Worm (Caenorhabditis elegans): ENCODE results near the gene C27D6.11.

C27D6.11 gene

DNA sequence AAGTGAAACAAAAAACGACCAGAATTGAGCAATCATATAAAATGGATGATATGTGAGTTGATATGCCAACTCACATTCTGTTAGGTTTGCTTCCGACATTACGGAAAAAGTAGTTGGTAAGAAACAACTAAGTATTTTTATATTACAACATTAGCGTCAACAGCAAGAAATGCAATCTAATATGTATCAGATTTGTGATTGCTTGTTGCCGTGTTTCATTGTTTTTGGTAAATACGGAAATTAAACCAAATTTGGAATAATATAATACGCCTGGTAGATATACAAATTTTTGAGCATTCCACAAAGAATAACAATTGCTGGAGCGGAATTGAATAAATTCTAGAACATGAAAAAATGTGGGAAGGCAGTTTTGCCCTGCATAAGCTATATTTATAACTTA, 6.5 kb downstream of the C27D6.11 start, which contains the start of gene srb-12 (continued):
- TF ChIP-seq arid-1 (GFP tag; conservative IDR thresholded peaks at IDR 0.05) (no peak), php-3 (GFP tag; IDR thresholded peaks at IDR 0.05) (no peak), ZK337.2 (GFP tag; IDR thresholded peaks at IDR 0.05) (no peak)

DNA sequence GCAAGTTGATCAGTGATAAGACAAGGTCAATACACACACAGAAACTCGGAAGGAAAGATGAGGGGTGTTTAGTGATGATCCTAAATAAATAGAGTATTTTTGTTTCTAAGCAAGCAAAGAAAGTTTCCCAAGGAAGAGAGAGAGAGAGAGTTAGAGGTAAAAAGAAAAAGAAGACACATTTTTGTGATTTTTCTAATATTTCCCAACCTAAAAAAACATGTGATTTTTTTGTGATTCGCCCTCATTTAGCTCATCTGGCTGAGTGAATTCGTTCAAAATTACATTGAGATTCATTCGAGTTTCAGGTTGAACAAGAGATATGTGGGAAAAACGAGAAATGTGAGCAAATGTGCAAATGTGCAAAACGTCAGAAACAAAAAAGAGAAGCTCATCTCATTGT, 10.2 kb downstream of the C27D6.11 start, which contains the start of gene srb-16:
srb-16 (minus strand) TSS at position 101 of the 400 bp plus-strand sequence.
- no peak for TF ChIP-seq T26A8.4 (GFP tag; IDR thresholded peaks at IDR 0.05)
- no peak for TF ChIP-seq hlh-11 (tag; optimal IDR thresholded peaks at IDR 0.05)
- no peak for TF ChIP-seq F26F4.8 (GFP tag; conservative IDR thresholded peaks at IDR 0.05)
- no peak for TF ChIP-seq ceh-20 (GFP tag; IDR thresholded peaks at IDR 0.05)

DNA sequence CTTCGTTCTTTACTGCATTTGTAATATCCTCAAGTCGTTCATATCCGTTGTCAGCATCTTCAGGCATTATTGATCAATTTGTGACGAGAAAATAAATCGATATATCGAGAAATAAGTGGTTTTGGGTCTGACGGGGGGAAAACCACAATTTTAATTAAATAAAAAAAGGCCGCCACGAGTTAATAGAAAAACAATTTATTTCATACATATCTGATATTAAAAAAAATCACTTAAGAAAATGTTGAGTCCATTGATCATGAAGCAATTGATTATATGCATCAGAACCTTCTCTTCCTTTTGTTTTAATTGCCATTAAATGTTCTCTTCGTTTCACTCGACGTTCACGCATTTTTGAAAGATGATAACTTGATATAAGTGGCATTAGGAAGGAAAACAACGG, 12.7 kb downstream of the C27D6.11 start, which contains the start of gene F58A6.5:
F58A6.5 (minus strand) TSS at position 101 of the 400 bp plus-strand sequence.
- TF ChIP-seq saeg-2 (GFP tag; IDR thresholded peaks at IDR 0.05) = no peak
- TF ChIP-seq F37D6.2 (tag; optimal IDR thresholded peaks at IDR 0.05) = no peak
- TF ChIP-seq Y105C5A.15 (GFP tag; IDR thresholded peaks at IDR 0.05) = no peak
- TF ChIP-seq Y48G9A.11 (GFP tag; IDR thresholded peaks at IDR 0.05) = no peak
- no peak for TF ChIP-seq aha-1 (tag)
- no peak for TF ChIP-seq hif-1 (tag; optimal IDR thresholded peaks at IDR 0.05)
- TF ChIP-seq dpl-1 (GFP tag; optimal IDR thresholded peaks at IDR 0.05) = no peak
- no peak for TF ChIP-seq lin-1 (GFP tag; IDR thresholded peaks at IDR 0.05)
- no peak for TF ChIP-seq ctbp-1 (GFP tag; IDR thresholded peaks at IDR 0.05)
- TF ChIP-seq mdt-29 (GFP tag; IDR thresholded peaks at IDR 0.05) = no peak
- no peak for TF ChIP-seq dmd-9 (GFP tag; IDR thresholded peaks at IDR 0.05)
- TF ChIP-seq tra-1 (GFP tag; IDR thresholded peaks at IDR 0.05) = no peak
- no peak for TF ChIP-seq F49E8.2 (tag; optimal IDR thresholded peaks at IDR 0.05; ENCODE audit: borderline replicate concordance)
- TF ChIP-seq mes-2 (tag; optimal IDR thresholded peaks at IDR 0.05; ENCODE audit: poor library complexity, severe bottlenecking) = no peak
- no peak for TF ChIP-seq Y75B8A.6 (GFP tag; IDR thresholded peaks at IDR 0.05)
- TF ChIP-seq mxl-3 (GFP tag; optimal IDR thresholded peaks at IDR 0.05) = no peak
- TF ChIP-seq cey-2 (tag; optimal IDR thresholded peaks at IDR 0.05; ENCODE audit: borderline replicate concordance, insufficient read depth) = no peak

DNA sequence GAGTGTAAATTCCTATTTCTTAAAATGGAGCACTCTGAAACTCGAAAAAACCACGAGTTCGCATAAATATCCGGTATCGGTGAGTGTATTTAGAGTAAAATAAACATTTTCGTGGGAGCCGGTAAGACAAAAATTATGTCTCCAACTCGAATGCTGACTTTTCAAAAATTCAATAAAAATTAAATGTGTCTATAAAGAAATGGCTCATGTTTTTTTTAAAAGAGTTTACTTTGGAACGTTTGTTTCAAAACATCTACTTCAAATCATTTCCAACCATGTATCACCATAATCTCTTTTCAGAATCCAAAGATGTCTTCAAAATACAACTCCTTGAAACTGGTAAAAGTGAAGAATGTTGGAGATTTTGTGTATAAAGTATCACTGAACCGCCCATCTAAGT, 18.4 kb downstream of the C27D6.11 start, which contains the start of gene F58A6.1:
F58A6.1 (plus strand) TSS at position 301 of the 400 bp plus-strand sequence.
- TF ChIP-seq lim-7 (GFP tag; IDR thresholded peaks at IDR 0.05) (no peak), ZK546.5 (tag; optimal IDR thresholded peaks at IDR 0.05) (no peak), dmd-8 (GFP tag; IDR thresholded peaks at IDR 0.05) (no peak), F26F4.8 (GFP tag; conservative IDR thresholded peaks at IDR 0.05) (no peak), arid-1 (GFP tag; conservative IDR thresholded peaks at IDR 0.05) (no peak), mes-2 (tag; optimal IDR thresholded peaks at IDR 0.05; ENCODE audit: poor library complexity, severe bottlenecking) (no peak), dmd-9 (GFP tag; IDR thresholded peaks at IDR 0.05) (no peak), F44E2.7 (GFP tag; IDR thresholded peaks at IDR 0.05) (no peak), madf-5 (GFP tag; IDR thresholded peaks at IDR 0.05) (no peak), zip-11 (GFP tag; IDR thresholded peaks at IDR 0.05) (no peak), nhr-102 (tag; optimal IDR thresholded peaks at IDR 0.05) (no peak), nhr-111 (GFP tag; optimal IDR thresholded peaks at IDR 0.05) (no peak), ceh-32 (tag; optimal IDR thresholded peaks at IDR 0.05; ENCODE audit: poor library complexity) (no peak)
